Fruit fly (Drosophila melanogaster): ENCODE data around the gene CG15208.
A peak's percentile ranks its signal among the peaks of the same experiment; 100 is the strongest.

Gene CG15208

dm6 chrX:10932300-10932699, 32.5 kb downstream of the CG15208 start (continued):
- TF ChIP-seq Lpt (GFP tag; optimal IDR thresholded peaks at IDR 0.05), result peak; percentile 2
- no peak for TF ChIP-seq Eip93F (GFP tag; optimal IDR thresholded peaks at IDR 0.05)
- no peak for TF ChIP-seq CG34406 (GFP tag; optimal IDR thresholded peaks at IDR 0.05)
- peak; percentile 8 for TF ChIP-seq achi (GFP tag; optimal IDR thresholded peaks at IDR 0.05)
- TF ChIP-seq eg (GFP tag; IDR thresholded peaks at IDR 0.05), result peak; percentile 63; the same call in 2 of the 3 replicates
- TF ChIP-seq cyc (GFP tag; optimal IDR thresholded peaks at IDR 0.05), result no peak
- no peak for TF ChIP-seq CG11294 (GFP tag; IDR thresholded peaks at IDR 0.05)
- no peak for TF ChIP-seq CG7368 (GFP tag; optimal IDR thresholded peaks at IDR 0.05)
- TF ChIP-seq CG1621 (tag; optimal IDR thresholded peaks at IDR 0.05), result peak; percentile 31
- TF ChIP-seq net (GFP tag; optimal IDR thresholded peaks at IDR 0.05), result no peak

- TF ChIP-seq CG6854 (GFP tag; optimal IDR thresholded peaks at IDR 0.05), result no peak
- peak; percentile 52 for TF ChIP-seq acj6 (GFP tag; optimal IDR thresholded peaks at IDR 0.05)
- TF ChIP-seq CG34406 (GFP tag; optimal IDR thresholded peaks at IDR 0.05), result no peak
- no peak for TF ChIP-seq Ets21C (GFP tag; optimal IDR thresholded peaks at IDR 0.05)
- no peak for TF ChIP-seq Eip93F (GFP tag; optimal IDR thresholded peaks at IDR 0.05)
- TF ChIP-seq spab (GFP tag; optimal IDR thresholded peaks at IDR 0.05), result no peak
- TF ChIP-seq Hr38 (GFP tag; optimal IDR thresholded peaks at IDR 0.05), result no peak
- peak; percentile 19 for TF ChIP-seq CG31627 (GFP tag; optimal IDR thresholded peaks at IDR 0.05)
- TF ChIP-seq Eip78C (GFP tag), result peak; percentile 49
- peak; percentile 10 for TF ChIP-seq CG6792 (GFP tag; optimal IDR thresholded peaks at IDR 0.05)
- TF ChIP-seq lz (GFP tag; optimal IDR thresholded peaks at IDR 0.05), result peak; percentile 37
- TF ChIP-seq vri (GFP tag; optimal IDR thresholded peaks at IDR 0.05), result no peak
- TF ChIP-seq Ets96B (tag; optimal IDR thresholded peaks at IDR 0.05), result no peak
- no peak for TF ChIP-seq CG8632 (GFP tag; optimal IDR thresholded peaks at IDR 0.05)
- TF ChIP-seq CG6276 (GFP tag; optimal IDR thresholded peaks at IDR 0.05), result peak; percentile 38
- TF ChIP-seq CG15336 (GFP tag; IDR thresholded peaks at IDR 0.05), result peak; percentile 61
- peak; percentile 23 for TF ChIP-seq achi (GFP tag; optimal IDR thresholded peaks at IDR 0.05)
- TF ChIP-seq salr (GFP tag; optimal IDR thresholded peaks at IDR 0.05), result no peak
- TF ChIP-seq CG3919 (GFP tag; optimal IDR thresholded peaks at IDR 0.05), result peak; percentile 53
- TF ChIP-seq CG10631 (GFP tag; optimal IDR thresholded peaks at IDR 0.05), result peak; percentile 30
- peak; percentile 24 for TF ChIP-seq Eip75B (GFP tag; optimal IDR thresholded peaks at IDR 0.05)
- TF ChIP-seq CG6163 (GFP tag; IDR thresholded peaks at IDR 0.05), result peak; percentile 72
- TF ChIP-seq CG6808 (GFP tag; optimal IDR thresholded peaks at IDR 0.05), result no peak
- TF ChIP-seq svp (GFP tag), result peak; percentile 12
- peak; percentile 31 for TF ChIP-seq CG7368 (GFP tag; optimal IDR thresholded peaks at IDR 0.05)
- TF ChIP-seq cyc (GFP tag; optimal IDR thresholded peaks at IDR 0.05), result peak; percentile 20
- TF ChIP-seq Met (GFP tag; optimal IDR thresholded peaks at IDR 0.05), result peak; percentile 50
- no peak for TF ChIP-seq ss (GFP tag; optimal IDR thresholded peaks at IDR 0.05)
- TF ChIP-seq eg (GFP tag; IDR thresholded peaks at IDR 0.05), result peak; percentile 64
- TF ChIP-seq Sox102F (GFP tag; optimal IDR thresholded peaks at IDR 0.05), result no peak
- TF ChIP-seq esn (GFP tag; optimal IDR thresholded peaks at IDR 0.05), result peak; percentile 39
- TF ChIP-seq CG32006 (GFP tag; optimal IDR thresholded peaks at IDR 0.05), result peak; percentile 69
- TF ChIP-seq CG8319 (GFP tag; optimal IDR thresholded peaks at IDR 0.05), result no peak
- peak; percentile 31 for TF ChIP-seq dac (GFP tag; optimal IDR thresholded peaks at IDR 0.05)
- peak; percentile 57 for TF ChIP-seq OdsH (GFP tag; optimal IDR thresholded peaks at IDR 0.05)
- TF ChIP-seq fd85E (GFP tag; optimal IDR thresholded peaks at IDR 0.05), result no peak
- peak; percentile 27 for TF ChIP-seq net (GFP tag; optimal IDR thresholded peaks at IDR 0.05)
- TF ChIP-seq fkh (GFP tag; optimal IDR thresholded peaks at IDR 0.05), result no peak
- TF ChIP-seq CG3032 (tag; optimal IDR thresholded peaks at IDR 0.05), result no peak
- TF ChIP-seq pdm3 (GFP tag; optimal IDR thresholded peaks at IDR 0.05), result peak; percentile 55
- peak; percentile 78 for TF ChIP-seq Hr4 (GFP tag; optimal IDR thresholded peaks at IDR 0.05)
- TF ChIP-seq Hr39 (GFP tag; optimal IDR thresholded peaks at IDR 0.05), result peak; percentile 43
- TF ChIP-seq CG11902 (GFP tag; optimal IDR thresholded peaks at IDR 0.05), result no peak
- TF ChIP-seq CG9139 (GFP tag; optimal IDR thresholded peaks at IDR 0.05), result no peak
- peak; percentile 22 for TF ChIP-seq Smox (GFP tag; optimal IDR thresholded peaks at IDR 0.05)
- peak; percentile 24 for TF ChIP-seq Sox14 (GFP tag; optimal IDR thresholded peaks at IDR 0.05)
- no peak for TF ChIP-seq Lpt (GFP tag; optimal IDR thresholded peaks at IDR 0.05)
- TF ChIP-seq CG10669 (GFP tag; optimal IDR thresholded peaks at IDR 0.05), result no peak
Observed at dm6 chrX:10933776-10934175, 34.0 kb downstream of the CG15208 start.

Measured in whole organism, prepupa.